Worm (Caenorhabditis elegans) whole organism, young adult: Measurements from ENCODE around the gene gst-44.

Source experiments
- B0035.1 ChIP-seq: sonication (generic microtip); optimal IDR thresholded peaks from 2 replicates; lab custom pipeline; 2016; ENCODE audit warnings: missing genetic modification characterization, mild to moderate bottlenecking, missing compliant biosample characterization, missing genotype, missing genetic modification reagents
- B0336.3 ChIP-seq: fragments of 200-800 bp; sonication (Bioruptor generic); IDR thresholded peaks from 2 replicates; pipeline ENCODE4 v1.3.6; 2022; ENCODE audit warnings: missing genetic modification characterization, missing compliant biosample characterization
- C17E4.6 ChIP-seq: fragments of 200-800 bp; sonication (Bioruptor generic); IDR thresholded peaks from 2 replicates; pipeline ENCODE4 v1.3.6; 2022; ENCODE audit warnings: missing genetic modification reagents, missing genetic modification characterization, missing compliant biosample characterization
- D2030.7 ChIP-seq: fragments of 200-800 bp; sonication (Bioruptor generic); IDR thresholded peaks from 2 replicates; pipeline ENCODE4 v1.3.6; 2022; ENCODE audit warnings: missing genetic modification reagents, missing genetic modification characterization, missing compliant biosample characterization
- F33H1.4 ChIP-seq: fragments of 200-800 bp; sonication (Bioruptor generic); IDR thresholded peaks from 2 replicates; pipeline ENCODE4 v1.3.6; 2022; ENCODE audit warnings: missing genetic modification reagents, missing genetic modification characterization, missing compliant biosample characterization
- F37B4.10 ChIP-seq: fragments of 200-800 bp; sonication (Bioruptor generic); IDR thresholded peaks from 2 replicates; pipeline ENCODE4 v1.3.6; 2022; ENCODE audit warnings: missing genetic modification characterization, missing compliant biosample characterization
- F39B2.1 ChIP-seq: fragments of 200-800 bp; sonication (Bioruptor generic); IDR thresholded peaks from 2 replicates; pipeline ENCODE4 v1.3.6; 2022; ENCODE audit warnings: missing genetic modification reagents, missing genetic modification characterization, missing compliant biosample characterization
- F49E8.2 ChIP-seq: sonication (generic microtip); optimal IDR thresholded peaks from 3 replicates; lab custom pipeline; 2017; ENCODE audit warnings: missing genetic modification characterization, mild to moderate bottlenecking, missing compliant biosample characterization, antibody characterized with exemption, moderate library complexity; ENCODE audit not compliant: insufficient read depth
- F52B5.7 ChIP-seq: sonication (generic microtip); optimal IDR thresholded peaks from 2 replicates; lab custom pipeline; 2016; ENCODE audit warnings: mild to moderate bottlenecking, missing genetic modification characterization, missing compliant biosample characterization
- F57A8.1 ChIP-seq: fragments of 200-800 bp; sonication (Bioruptor generic); optimal IDR thresholded peaks from 2 replicates; lab custom pipeline; 2018; ENCODE audit warnings: mild to moderate bottlenecking, missing genetic modification characterization, moderate library complexity, missing compliant biosample characterization
- Y95B8A.8 ChIP-seq: fragments of 200-800 bp; sonication (Bioruptor generic); IDR thresholded peaks from 2 replicates; pipeline ENCODE4 v1.3.6; 2022; ENCODE audit warnings: missing genetic modification reagents, missing genetic modification characterization, missing compliant biosample characterization
- aptf-3 ChIP-seq: fragments of 200-800 bp; sonication (Bioruptor generic); IDR thresholded peaks from 2 replicates; pipeline ENCODE4 v1.3.6; 2022; ENCODE audit warnings: missing genetic modification characterization, missing compliant biosample characterization
- attf-3 ChIP-seq: fragments of 200-800 bp; sonication (Bioruptor generic); conservative IDR thresholded peaks from 2 replicates; pipeline ENCODE4 v1.3.6; 2022; ENCODE audit warnings: missing genetic modification reagents, missing genetic modification characterization, missing compliant biosample characterization
- bed-2 ChIP-seq: fragments of 200-800 bp; sonication (Bioruptor generic); IDR thresholded peaks from 2 replicates; pipeline ENCODE4 v1.3.6; 2022; ENCODE audit warnings: missing genetic modification reagents, missing genetic modification characterization, missing compliant biosample characterization
- ccch-3 ChIP-seq: fragments of 200-800 bp; sonication (Bioruptor generic); optimal IDR thresholded peaks from 2 replicates; lab custom pipeline; 2018; ENCODE audit warnings: mild to moderate bottlenecking, missing genetic modification characterization, missing compliant biosample characterization
- cebp-1 ChIP-seq, 2 experiments: fragments of 200-800 bp in 1 of 2; sonication (Bioruptor generic) in 1 of 2; sonication (generic microtip) in 1 of 2; IDR thresholded peaks in 1 of 2; optimal IDR thresholded peaks in 1 of 2; 2 replicates each; pipeline versions ENCODE4 v1.3.6 to Lab custom; 2017 to 2022; ENCODE audit warnings: missing compliant biosample characterization in 2 of 2, missing genetic modification characterization in 2 of 2, mild to moderate bottlenecking in 1 of 2, missing genetic modification reagents in 1 of 2, moderate library complexity in 1 of 2
- ceh-27 ChIP-seq: fragments of 200-800 bp; sonication (Bioruptor generic); optimal IDR thresholded peaks from 2 replicates; lab custom pipeline; 2018; ENCODE audit warnings: mild to moderate bottlenecking, missing genetic modification characterization, moderate library complexity, missing compliant biosample characterization
- ceh-91 ChIP-seq: fragments of 200-800 bp; sonication (Bioruptor generic); IDR thresholded peaks from 2 replicates; pipeline ENCODE4 v1.3.6; 2022; ENCODE audit warnings: missing genetic modification reagents, missing genetic modification characterization, missing compliant biosample characterization
- dox-1 ChIP-seq: fragments of 200-800 bp; sonication (Bioruptor generic); IDR thresholded peaks from 2 replicates; pipeline ENCODE4 v1.3.6; 2022; ENCODE audit warnings: missing genetic modification reagents, missing genetic modification characterization, missing compliant biosample characterization
- efl-1 ChIP-seq: fragments of 150-350 bp; optimal IDR thresholded peaks from 2 replicates; lab custom pipeline; 2014; ENCODE audit warnings: missing biosample characterization, missing genetic modification reagents, missing genetic modification characterization
- hlh-26 ChIP-seq: fragments of 200-800 bp; sonication (Bioruptor generic); conservative IDR thresholded peaks from 2 replicates; pipeline ENCODE4 v1.3.6; 2022; ENCODE audit warnings: missing genetic modification reagents, missing genetic modification characterization, missing compliant biosample characterization
- lin-26 ChIP-seq: fragments of 200-800 bp; sonication (Bioruptor generic); IDR thresholded peaks from 2 replicates; pipeline ENCODE4 v1.3.6; 2022; ENCODE audit warnings: missing genetic modification reagents, missing genetic modification characterization, missing compliant biosample characterization
- lin-35 ChIP-seq, 3 experiments: fragments of 150-350 bp in 2 of 3; sonication (generic microtip) in 1 of 3; optimal IDR thresholded peaks; 2 replicates each; lab custom pipeline; 2014 to 2018; ENCODE audit warnings: missing biosample characterization in 3 of 3, missing genetic modification characterization in 3 of 3, missing genetic modification reagents in 3 of 3
- lin-40 ChIP-seq: sonication (generic microtip); optimal IDR thresholded peaks from 2 replicates; lab custom pipeline; 2016; ENCODE audit warnings: missing genetic modification characterization, mild to moderate bottlenecking, missing compliant biosample characterization, missing genotype, missing genetic modification reagents
- lsl-1 ChIP-seq: fragments of 200-800 bp; sonication (Bioruptor generic); optimal IDR thresholded peaks from 2 replicates; lab custom pipeline; 2018; ENCODE audit warnings: mild to moderate bottlenecking, missing genetic modification characterization, moderate library complexity, missing compliant biosample characterization
- madf-6 ChIP-seq: fragments of 200-800 bp; sonication (Bioruptor generic); IDR thresholded peaks from 2 replicates; pipeline ENCODE4 v1.3.6; 2022; ENCODE audit warnings: missing genetic modification reagents, missing genetic modification characterization, missing compliant biosample characterization
- mes-4 ChIP-seq: sonication (generic microtip); optimal IDR thresholded peaks from 2 replicates; lab custom pipeline; 2016; ENCODE audit warnings: missing genotype, missing genetic modification characterization, missing compliant biosample characterization
- repo-1 ChIP-seq: sonication (generic microtip); optimal IDR thresholded peaks from 2 replicates; lab custom pipeline; 2017; ENCODE audit warnings: mild to moderate bottlenecking, missing genetic modification characterization, missing compliant biosample characterization
- sea-2 ChIP-seq: fragments of 200-800 bp; sonication (Bioruptor generic); IDR thresholded peaks from 2 replicates; pipeline ENCODE4 v1.3.6; 2022; ENCODE audit warnings: missing genetic modification characterization, missing compliant biosample characterization
- snpc-1.1 ChIP-seq: sonication (generic microtip); optimal IDR thresholded peaks from 2 replicates; lab custom pipeline; 2017; ENCODE audit warnings: missing genetic modification characterization, mild to moderate bottlenecking, missing compliant biosample characterization, antibody characterized with exemption, moderate library complexity, missing genotype, missing genetic modification reagents; ENCODE audit not compliant: insufficient read depth
- snpc-4 ChIP-seq, 5 experiments: fragments of 150-350 bp in 1 of 5; sonication (generic microtip) in 4 of 5; optimal IDR thresholded peaks; 2 replicates each; lab custom pipeline; 2014 to 2018; ENCODE audit warnings: missing genetic modification characterization in 5 of 5, missing biosample characterization in 3 of 5, antibody characterized with exemption in 2 of 5, mild to moderate bottlenecking in 2 of 5, missing compliant biosample characterization in 2 of 5, missing genotype in 2 of 5, moderate library complexity in 2 of 5, missing genetic modification reagents in 1 of 5
- somi-1 ChIP-seq: fragments of 200-800 bp; sonication (Bioruptor generic); optimal IDR thresholded peaks from 2 replicates; lab custom pipeline; 2018; ENCODE audit warnings: mild to moderate bottlenecking, missing genetic modification characterization, missing compliant biosample characterization
- unc-130 ChIP-seq: sonication (generic microtip); optimal IDR thresholded peaks from 2 replicates; lab custom pipeline; 2016; ENCODE audit warnings: missing genetic modification reagents, missing genetic modification characterization, missing compliant biosample characterization
- xnd-1 ChIP-seq: sonication (generic microtip); optimal IDR thresholded peaks from 2 replicates; lab custom pipeline; 2016; ENCODE audit warnings: missing genotype, missing genetic modification reagents, missing genetic modification characterization, missing compliant biosample characterization
- ztf-22 ChIP-seq: fragments of 200-800 bp; sonication (Bioruptor generic); optimal IDR thresholded peaks from 2 replicates; lab custom pipeline; 2018; ENCODE audit warnings: mild to moderate bottlenecking, missing genetic modification characterization, moderate library complexity, missing compliant biosample characterization
- ztf-3 ChIP-seq: fragments of 200-800 bp; sonication (Bioruptor generic); optimal IDR thresholded peaks from 2 replicates; lab custom pipeline; 2018; ENCODE audit warnings: mild to moderate bottlenecking, missing genetic modification characterization, missing compliant biosample characterization

The gst-44 gene

DNA sequence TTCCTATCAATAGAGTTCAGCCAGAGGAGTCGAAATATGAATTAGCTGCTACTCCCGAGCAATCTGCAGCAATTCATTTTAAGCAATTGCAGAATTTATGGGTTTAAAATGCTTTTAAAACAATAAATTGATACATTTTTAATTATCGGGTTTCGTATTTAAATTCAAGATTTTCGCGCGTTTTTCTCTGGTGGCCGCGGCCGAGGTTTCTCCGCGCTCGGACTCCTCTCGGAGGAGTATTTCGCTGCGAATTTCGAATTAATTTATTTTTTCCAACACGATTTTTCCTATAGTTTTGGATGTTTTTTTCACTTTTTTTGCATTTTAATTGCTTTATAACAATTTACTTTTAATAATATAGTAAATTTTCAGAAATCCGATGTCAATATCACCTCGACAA is 10.8 kb downstream of the gst-44 start, which contains the start of gene F13A7.14 (continued):
- no peak for TF ChIP-seq F49E8.2 (tag; lab: Kevin White, UChicago)
- TF ChIP-seq attf-3 (GFP tag; lab: Robert Waterston, UW): peak; percentile 62
- TF ChIP-seq madf-6 (GFP tag; lab: Robert Waterston, UW): peak; percentile 82
- TF ChIP-seq lin-26 (GFP tag; lab: Robert Waterston, UW): no peak
- TF ChIP-seq ceh-27 (GFP tag; lab: Kevin White, UChicago): peak; percentile 80
- no peak for TF ChIP-seq B0035.1 (tag; lab: Kevin White, UChicago)
- peak; percentile 6 for TF ChIP-seq xnd-1 (tag; lab: Kevin White, UChicago)
- TF ChIP-seq cebp-1 (GFP tag; IDR thresholded peaks at IDR 0.05; lab: Robert Waterston, UW): no peak
- TF ChIP-seq cebp-1 (tag; optimal IDR thresholded peaks at IDR 0.05; lab: Kevin White, UChicago): peak; percentile 39
- no peak for TF ChIP-seq ztf-22
- TF ChIP-seq ceh-91 (GFP tag; lab: Robert Waterston, UW): peak; percentile 52
- no peak for TF ChIP-seq snpc-1.1 (tag; lab: Kevin White, UChicago)
- TF ChIP-seq snpc-4 (GFP tag; optimal IDR thresholded peaks at IDR 0.05; lab: Kevin White, UChicago): no peak
- TF ChIP-seq snpc-4 (tag; optimal IDR thresholded peaks at IDR 0.05; lab: Kevin White, UChicago): peak in 3 of 4 experiments; percentile 53 to 72 (median 69)
- TF ChIP-seq ccch-3 (GFP tag; lab: Kevin White, UChicago): no peak
- TF ChIP-seq sea-2 (GFP tag; lab: Robert Waterston, UW): no peak
- peak; percentile 73 for TF ChIP-seq efl-1 (GFP tag; lab: Kevin White, UChicago)
- no peak for TF ChIP-seq ztf-3 (GFP tag; lab: Kevin White, UChicago)
- no peak for TF ChIP-seq F57A8.1 (GFP tag; lab: Kevin White, UChicago)
- TF ChIP-seq F52B5.7 (tag; lab: Kevin White, UChicago): no peak
- TF ChIP-seq mes-4: no peak
- peak; percentile 89 for TF ChIP-seq bed-2 (GFP tag; lab: Robert Waterston, UW)
- TF ChIP-seq Y95B8A.8 (GFP tag; lab: Robert Waterston, UW): no peak
- TF ChIP-seq C17E4.6 (GFP tag; lab: Robert Waterston, UW): no peak
- TF ChIP-seq F37B4.10 (GFP tag; lab: Robert Waterston, UW): no peak
- TF ChIP-seq F39B2.1 (GFP tag; lab: Robert Waterston, UW): no peak
- TF ChIP-seq lsl-1 (GFP tag; lab: Kevin White, UChicago): peak; percentile 36
- TF ChIP-seq hlh-26: no peak
- no peak for TF ChIP-seq aptf-3 (GFP tag; lab: Robert Waterston, UW)
- TF ChIP-seq B0336.3 (GFP tag; lab: Robert Waterston, UW): 0 out of 2 replicates have a peak, but pooled peaks have one; percentile 29
- TF ChIP-seq unc-130 (GFP tag; lab: Kevin White, UChicago): peak; percentile 53
- TF ChIP-seq lin-35 (GFP tag; optimal IDR thresholded peaks at IDR 0.05; lab: Kevin White, UChicago): peak; percentile 16 to 90 (median 30)
- no peak for TF ChIP-seq lin-40 (tag; lab: Kevin White, UChicago)
- peak; percentile 75 for TF ChIP-seq dox-1 (GFP tag; lab: Robert Waterston, UW)

DNA sequence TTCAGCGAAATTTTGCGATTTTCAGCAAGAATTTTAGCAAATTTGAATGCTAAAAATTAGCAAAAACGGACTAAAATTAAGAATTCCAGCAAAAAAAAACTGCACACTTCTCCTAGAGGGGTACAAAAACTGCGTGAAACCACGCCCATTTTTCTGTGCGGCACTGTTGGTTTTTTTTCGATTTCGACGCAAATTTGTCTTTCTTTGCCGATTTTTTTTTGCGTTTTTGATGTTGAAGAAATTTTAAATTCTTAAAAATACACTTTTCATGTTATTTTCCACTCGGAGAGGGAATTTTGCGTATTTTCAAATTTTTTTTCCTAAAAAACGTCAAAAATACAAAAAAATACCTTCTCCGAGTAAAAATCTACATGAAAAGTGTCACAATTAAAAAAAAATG is 13.3 kb downstream of the gst-44 start, which contains the start of gene syp-1:
TSS of gene syp-1 (plus strand) at position 301 of the 400 bp plus-strand sequence.
- TF ChIP-seq ceh-27 (GFP tag; lab: Kevin White, UChicago) (no peak), B0336.3 (GFP tag; lab: Robert Waterston, UW) (no peak), somi-1 (GFP tag; lab: Kevin White, UChicago) (no peak), sea-2 (GFP tag; lab: Robert Waterston, UW) (no peak), ztf-3 (GFP tag; lab: Kevin White, UChicago) (no peak), F33H1.4 (no peak), D2030.7 (GFP tag; lab: Robert Waterston, UW) (no peak), repo-1 (no peak)
- TF ChIP-seq, all 124 proteins: peak for 0
